Fruit fly (Drosophila melanogaster) whole organism, embryonic: ENCODE measurements around the gene Upf2.

Experiments used
- Antp ChIP-seq: fragments of 200-800 bp; sonication (Bioruptor generic); optimal IDR thresholded peaks from 3 replicates; lab custom pipeline; 2016; ENCODE audit warnings: missing biosample characterization, missing genetic modification characterization
- B-H2 ChIP-seq: fragments of 200-800 bp; sonication (Bioruptor generic); optimal IDR thresholded peaks from 2 replicates; lab custom pipeline; 2018; ENCODE audit warnings: missing biosample characterization, mild to moderate bottlenecking, missing genetic modification characterization
- Blimp-1 ChIP-seq: fragments of 200-800 bp; sonication (Bioruptor generic); optimal IDR thresholded peaks from 3 replicates; lab custom pipeline; 2018; ENCODE audit warnings: missing biosample characterization, missing genetic modification characterization, mild to moderate bottlenecking, moderate library complexity, missing genetic modification reagents
- CG10366 ChIP-seq: fragments of 200-800 bp; sonication (Bioruptor generic); IDR thresholded peaks from 2 replicates; pipeline ENCODE4 v1.3.6; 2022; ENCODE audit warnings: missing biosample characterization, missing genetic modification characterization
- CG11398 ChIP-seq: fragments of 200-800 bp; sonication (Bioruptor generic); optimal IDR thresholded peaks from 2 replicates; lab custom pipeline; 2016; ENCODE audit warnings: missing biosample characterization, missing genetic modification characterization
- CG11696 ChIP-seq: fragments of 200-800 bp; sonication (Bioruptor generic); IDR thresholded peaks from 2 replicates; pipeline ENCODE4 v1.3.6; 2022; ENCODE audit warnings: missing biosample characterization, missing genetic modification characterization
- CG12071 ChIP-seq: fragments of 200-800 bp; sonication (Bioruptor generic); optimal IDR thresholded peaks from 3 replicates; lab custom pipeline; 2018; ENCODE audit warnings: missing biosample characterization, mild to moderate bottlenecking, missing genetic modification characterization
- CG12219 ChIP-seq: fragments of 200-800 bp; sonication (Bioruptor generic); optimal IDR thresholded peaks from 3 replicates; lab custom pipeline; 2018; ENCODE audit warnings: missing biosample characterization, mild to moderate bottlenecking, missing genetic modification characterization
- CG13424 ChIP-seq: fragments of 200-800 bp; sonication (Bioruptor generic); optimal IDR thresholded peaks from 2 replicates; lab custom pipeline; 2019; ENCODE audit warnings: missing biosample characterization, mild to moderate bottlenecking, missing genetic modification characterization, moderate library complexity
- CG14050 ChIP-seq: fragments of 200-800 bp; sonication (Bioruptor generic); IDR thresholded peaks from 3 replicates; pipeline ENCODE4 v1.3.6; 2022; ENCODE audit warnings: missing biosample characterization, missing genetic modification characterization
- CG14441 ChIP-seq: fragments of 200-800 bp; sonication (Bioruptor generic); IDR thresholded peaks from 2 replicates; pipeline ENCODE4 v1.3.6; 2022; ENCODE audit warnings: missing biosample characterization, missing genetic modification characterization
- CG14667 ChIP-seq: fragments of 200-800 bp; sonication (Bioruptor generic); IDR thresholded peaks from 2 replicates; pipeline ENCODE4 v1.3.6; 2022; ENCODE audit warnings: missing biosample characterization, missing genetic modification characterization
- CG17359 ChIP-seq: fragments of 200-800 bp; sonication (Bioruptor generic); optimal IDR thresholded peaks from 3 replicates; lab custom pipeline; 2018; ENCODE audit warnings: missing biosample characterization, mild to moderate bottlenecking, missing genetic modification characterization, moderate library complexity
- CG17385 ChIP-seq: fragments of 200-800 bp; sonication (Bioruptor generic); optimal IDR thresholded peaks from 3 replicates; lab custom pipeline; 2018; ENCODE audit warnings: missing biosample characterization, mild to moderate bottlenecking, missing genetic modification characterization
- CG17802 ChIP-seq: fragments of 200-800 bp; sonication (Bioruptor generic); optimal IDR thresholded peaks from 2 replicates; lab custom pipeline; 2018; ENCODE audit warnings: missing biosample characterization, mild to moderate bottlenecking, missing genetic modification characterization, moderate library complexity
- CG18262 ChIP-seq: fragments of 200-800 bp; optimal IDR thresholded peaks from 3 replicates; lab custom pipeline; 2019; ENCODE audit warnings: missing biosample characterization, mild to moderate bottlenecking, missing genetic modification characterization, moderate library complexity
- CG18476 ChIP-seq: fragments of 200-800 bp; sonication (Bioruptor generic); optimal IDR thresholded peaks from 2 replicates; lab custom pipeline; 2016; ENCODE audit warnings: missing biosample characterization, mild to moderate bottlenecking, missing genetic modification characterization
- CG30403 ChIP-seq: fragments of 200-800 bp; sonication (Bioruptor generic); optimal IDR thresholded peaks from 3 replicates; lab custom pipeline; 2016; ENCODE audit warnings: missing biosample characterization, missing genetic modification characterization
- CG31224 ChIP-seq: fragments of 200-800 bp; sonication (Bioruptor generic); IDR thresholded peaks from 2 replicates; pipeline ENCODE4 v1.3.6; 2022; ENCODE audit warnings: missing biosample characterization, missing genetic modification characterization
- CG6175 ChIP-seq: fragments of 200-800 bp; sonication (Bioruptor generic); IDR thresholded peaks from 3 replicates; pipeline ENCODE4 v1.3.6; 2022; ENCODE audit warnings: missing biosample characterization, missing genetic modification characterization
- CG6254 ChIP-seq: fragments of 200-800 bp; sonication (Bioruptor generic); optimal IDR thresholded peaks from 3 replicates; lab custom pipeline; 2017; ENCODE audit warnings: mild to moderate bottlenecking, missing biosample characterization, missing genetic modification reagents, missing genetic modification characterization
- CG9437 ChIP-seq: fragments of 200-800 bp; sonication (Bioruptor generic); optimal IDR thresholded peaks from 2 replicates; lab custom pipeline; 2018; ENCODE audit warnings: missing biosample characterization, mild to moderate bottlenecking, missing genetic modification characterization
- CG9727 ChIP-seq: fragments of 200-800 bp; sonication (Bioruptor generic); optimal IDR thresholded peaks from 3 replicates; lab custom pipeline; 2017; ENCODE audit warnings: missing biosample characterization, mild to moderate bottlenecking, missing genetic modification characterization
- D19A ChIP-seq: fragments of 200-800 bp; optimal IDR thresholded peaks from 3 replicates; lab custom pipeline; 2019; ENCODE audit warnings: missing biosample characterization, mild to moderate bottlenecking, missing genetic modification characterization, moderate library complexity
- Dad ChIP-seq: fragments of 200-800 bp; sonication (Bioruptor generic); optimal IDR thresholded peaks from 3 replicates; lab custom pipeline; 2016; ENCODE audit warnings: missing biosample characterization, missing genetic modification characterization
- Dref ChIP-seq: fragments of 200-800 bp; sonication (Bioruptor generic); IDR thresholded peaks from 2 replicates; pipeline ENCODE4 v1.3.6; 2022; ENCODE audit warnings: missing biosample characterization, missing genetic modification characterization
- HLHmδ ChIP-seq: fragments of 200-800 bp; sonication (Bioruptor generic); optimal IDR thresholded peaks from 2 replicates; lab custom pipeline; 2018; ENCODE audit warnings: missing biosample characterization, mild to moderate bottlenecking, missing genetic modification characterization, moderate library complexity
- NFAT ChIP-seq: fragments of 200-800 bp; sonication (Bioruptor generic); IDR thresholded peaks from 2 replicates; pipeline ENCODE4 v1.3.6; 2022; ENCODE audit warnings: missing biosample characterization, missing genetic modification characterization
- Side ChIP-seq: fragments of 200-800 bp; sonication (Bioruptor generic); optimal IDR thresholded peaks from 2 replicates; lab custom pipeline; 2016; ENCODE audit warnings: missing biosample characterization, missing genetic modification characterization
- Stat92E ChIP-seq, 3 experiments: fragments of >200 bp in 2 of 3; fragments of 200-800 bp in 1 of 3; sonication (Bioruptor generic) in 1 of 3; optimal IDR thresholded peaks; 2 replicates each; lab custom pipeline; 2017 to 2019; ENCODE audit warnings: missing biosample characterization in 3 of 3, missing genetic modification characterization in 3 of 3, mild to moderate bottlenecking in 1 of 3, moderate library complexity in 1 of 3
- Vsx1 ChIP-seq: fragments of 200-800 bp; sonication (Bioruptor generic); optimal IDR thresholded peaks from 2 replicates; lab custom pipeline; 2017; ENCODE audit warnings: missing biosample characterization, mild to moderate bottlenecking, missing genetic modification characterization, missing genetic modification reagents
- az2 ChIP-seq: fragments of 200-800 bp; sonication (Bioruptor generic); optimal IDR thresholded peaks from 3 replicates; lab custom pipeline; 2016; ENCODE audit warnings: missing biosample characterization, missing genetic modification characterization
- chm ChIP-seq: fragments of 200-800 bp; sonication (Bioruptor generic); IDR thresholded peaks from 2 replicates; pipeline ENCODE4 v1.3.6; 2022; ENCODE audit warnings: missing biosample characterization, missing genetic modification characterization
- crol ChIP-seq: fragments of 200-800 bp; sonication (Bioruptor generic); IDR thresholded peaks from 2 replicates; pipeline ENCODE4 v1.3.6; 2022; ENCODE audit warnings: missing biosample characterization, missing genetic modification characterization
- dan ChIP-seq: fragments of 200-800 bp; sonication (Bioruptor generic); IDR thresholded peaks from 2 replicates; pipeline ENCODE4 v1.3.6; 2022; ENCODE audit warnings: missing biosample characterization, missing genetic modification characterization
- ewg ChIP-seq: fragments of 200-800 bp; sonication (Bioruptor generic); optimal IDR thresholded peaks from 3 replicates; lab custom pipeline; 2017; ENCODE audit warnings: mild to moderate bottlenecking, missing biosample characterization, missing genetic modification reagents, missing genetic modification characterization
- fru ChIP-seq: fragments of >200 bp; optimal IDR thresholded peaks from 2 replicates; lab custom pipeline; 2017
- kni ChIP-seq: fragments of 200-800 bp; sonication (Bioruptor generic); optimal IDR thresholded peaks from 3 replicates; lab custom pipeline; 2017; ENCODE audit warnings: mild to moderate bottlenecking, missing biosample characterization, missing genetic modification reagents, missing genetic modification characterization
- lbe ChIP-seq: fragments of 200-800 bp; sonication (Bioruptor generic); optimal IDR thresholded peaks from 2 replicates; lab custom pipeline; 2016; ENCODE audit warnings: missing biosample characterization, mild to moderate bottlenecking, missing genetic modification characterization
- nerfin-2 ChIP-seq: fragments of 200-800 bp; sonication (Bioruptor generic); IDR thresholded peaks from 2 replicates; pipeline ENCODE4 v1.3.6; 2022; ENCODE audit warnings: missing biosample characterization, missing genetic modification characterization; ENCODE audit not compliant: partially characterized antibody
- oc ChIP-seq: fragments of 200-800 bp; sonication (Bioruptor generic); optimal IDR thresholded peaks from 2 replicates; lab custom pipeline; 2018; ENCODE audit warnings: missing biosample characterization, mild to moderate bottlenecking, missing genetic modification characterization, moderate library complexity
- pum ChIP-seq: fragments of 200-800 bp; sonication (Bioruptor generic); optimal IDR thresholded peaks from 2 replicates; lab custom pipeline; 2016; ENCODE audit warnings: missing biosample characterization, missing genetic modification characterization
- sisA ChIP-seq: fragments of 200-800 bp; sonication (Bioruptor generic); IDR thresholded peaks from 2 replicates; pipeline ENCODE4 v1.3.6; 2022; ENCODE audit warnings: missing biosample characterization, missing genetic modification characterization
- ssp ChIP-seq: fragments of 200-800 bp; sonication (Bioruptor generic); IDR thresholded peaks from 2 replicates; pipeline ENCODE4 v1.3.6; 2022; ENCODE audit warnings: missing biosample characterization, missing genetic modification characterization
- stwl ChIP-seq: fragments of 200-800 bp; sonication (Bioruptor generic); optimal IDR thresholded peaks from 3 replicates; lab custom pipeline; 2018; ENCODE audit warnings: missing biosample characterization, mild to moderate bottlenecking, missing genetic modification characterization, moderate library complexity
- tio ChIP-seq: fragments of 200-800 bp; sonication (Bioruptor generic); optimal IDR thresholded peaks from 2 replicates; lab custom pipeline; 2017; ENCODE audit warnings: missing biosample characterization, missing genetic modification characterization, inconsistent platforms
- twi ChIP-seq: fragments of 200-800 bp; optimal IDR thresholded peaks from 2 replicates; lab custom pipeline; 2019; ENCODE audit warnings: missing biosample characterization, mild to moderate bottlenecking, missing genetic modification characterization, moderate library complexity
- wor ChIP-seq: fragments of 200-800 bp; sonication (Bioruptor generic); IDR thresholded peaks from 2 replicates; pipeline ENCODE4 v1.3.6; 2022; ENCODE audit warnings: missing biosample characterization, missing genetic modification characterization
- zfh1 ChIP-seq: fragments of 200-800 bp; sonication (Bioruptor generic); IDR thresholded peaks from 3 replicates; pipeline ENCODE4 v1.3.6; 2022; ENCODE audit warnings: missing biosample characterization, missing genetic modification characterization

The Upf2 gene

DNA sequence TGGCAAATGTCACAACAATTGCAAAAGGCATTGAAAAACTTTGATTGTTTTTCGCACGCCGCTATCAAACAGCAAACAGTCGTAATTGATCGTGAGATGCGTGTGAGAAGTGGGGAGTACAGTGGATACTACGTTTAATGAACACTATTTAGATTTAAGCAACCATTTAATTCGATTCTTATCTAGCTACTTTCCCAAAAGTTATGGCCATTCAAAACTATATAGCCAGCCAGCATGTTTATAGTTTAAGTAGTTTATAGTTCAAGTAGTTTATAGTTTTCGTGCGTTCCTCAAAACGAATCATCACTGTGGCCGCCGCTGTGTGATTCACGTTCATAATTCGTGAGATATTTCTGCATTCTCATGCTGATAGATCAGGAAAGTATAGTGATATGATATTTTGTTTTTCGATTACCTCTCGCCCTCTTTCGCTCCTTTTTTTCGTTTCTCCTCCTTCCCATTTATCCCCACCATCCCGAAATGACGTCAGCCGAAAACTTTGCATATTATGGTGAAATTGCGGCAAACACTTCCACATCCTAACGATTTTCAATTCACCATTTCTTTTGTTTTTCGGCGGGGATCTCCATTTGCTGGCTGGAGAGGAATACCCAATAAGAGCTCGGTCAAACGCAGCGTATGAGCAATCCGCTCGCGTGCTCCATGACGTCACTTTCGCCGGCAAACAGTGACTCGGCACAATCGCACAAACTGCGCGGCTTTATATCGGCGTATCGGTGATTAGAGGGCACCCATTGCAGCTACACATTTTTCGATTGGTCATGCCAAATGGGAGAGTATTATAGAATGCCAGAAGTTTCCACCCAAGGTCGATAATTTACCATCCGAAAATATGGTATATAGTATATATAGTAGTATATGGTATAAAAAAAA lies 38.4 kb upstream of the Upf2 start (continued):
- TF ChIP-seq CG14441 (peak; percentile 75), oc (tag; lab: Kevin White, UChicago) (no peak), ewg (no peak), Dref (no peak), CG30403 (GFP tag; lab: Kevin White, UChicago) (peak; percentile 52), crol (GFP tag; lab: Robert Waterston, UW) (no peak), CG14050 (peak; percentile 40; the same call in 1 of the 3 replicates), Stat92E (GFP tag; optimal IDR thresholded peaks at IDR 0.05; lab: Kevin White, UChicago) (no peak), wor (GFP tag; lab: Robert Waterston, UW) (no peak), NFAT (peak; percentile 72; the same call in 1 of the 2 replicates), CG12071 (GFP tag; lab: Kevin White, UChicago) (peak; percentile 34), ssp (GFP tag; lab: Robert Waterston, UW) (no peak), fru (lab: Kevin White, UChicago) (no peak), tio (GFP tag; lab: Kevin White, UChicago) (peak; percentile 9), sisA (GFP tag; lab: Robert Waterston, UW) (peak; percentile 41; the same call in 1 of the 2 replicates), CG9727 (GFP tag; lab: Kevin White, UChicago) (peak; percentile 44), lbe (no peak), Side (GFP tag; lab: Kevin White, UChicago) (peak; percentile 29), Vsx1 (GFP tag; lab: Kevin White, UChicago) (no peak), CG17359 (tag; lab: Kevin White, UChicago) (peak; percentile 59), az2 (GFP tag; lab: Kevin White, UChicago) (peak; percentile 12), Dad (GFP tag; lab: Kevin White, UChicago) (no peak), stwl (tag; lab: Kevin White, UChicago) (no peak), CG9437 (GFP tag; lab: Kevin White, UChicago) (no peak), CG13424 (tag; lab: Kevin White, UChicago) (peak; percentile 66), CG11398 (no peak), Antp (peak; percentile 11), CG14667 (GFP tag; lab: Robert Waterston, UW) (peak; percentile 35; the same call in 1 of the 2 replicates), B-H2 (GFP tag; lab: Kevin White, UChicago) (peak; percentile 60), D19A (tag; lab: Kevin White, UChicago) (peak; percentile 11), CG18262 (tag; lab: Kevin White, UChicago) (peak; percentile 17), CG17802 (tag; lab: Kevin White, UChicago) (no peak), twi (no peak), CG6254 (GFP tag; lab: Kevin White, UChicago) (no peak), CG12219 (GFP tag; lab: Kevin White, UChicago) (peak; percentile 49), zfh1 (GFP tag; lab: Robert Waterston, UW) (peak; percentile 26; the same call in 1 of the 3 replicates), dan (GFP tag; lab: Robert Waterston, UW) (no peak), HLHmδ (GFP tag; lab: Kevin White, UChicago) (no peak), pum (no peak), nerfin-2 (no peak), CG18476 (no peak), CG17385 (peak; percentile 55), CG10366 (GFP tag; lab: Robert Waterston, UW) (peak; percentile 72), CG31224 (peak; percentile 62), kni (GFP tag; lab: Kevin White, UChicago) (no peak), CG11696 (GFP tag; lab: Robert Waterston, UW) (no peak), CG6175 (GFP tag; lab: Robert Waterston, UW) (peak; percentile 46; the same call in 1 of the 3 replicates), chm (GFP tag; lab: Robert Waterston, UW) (no peak), Blimp-1 (GFP tag; lab: Kevin White, UChicago) (peak; percentile 17)
